Fruit fly (Drosophila melanogaster) whole organism, embryonic: ENCODE results near the gene Usp10.

Experiments used
- Atf6 ChIP-seq: fragments of 200-800 bp; sonication (Bioruptor generic); IDR thresholded peaks from 2 replicates; pipeline ENCODE4 v1.3.6; 2022; ENCODE audit warnings: missing biosample characterization, missing genetic modification characterization
- B-H1 ChIP-seq: fragments of 200-800 bp; sonication (Bioruptor generic); IDR thresholded peaks from 3 replicates; pipeline ENCODE4 v1.3.6; 2022; ENCODE audit warnings: missing biosample characterization, missing genetic modification characterization
- CG10267 ChIP-seq: fragments of 200-800 bp; sonication (Bioruptor generic); optimal IDR thresholded peaks from 2 replicates; lab custom pipeline; 2018; ENCODE audit warnings: missing biosample characterization, mild to moderate bottlenecking, missing genetic modification characterization, moderate library complexity
- CG11456 ChIP-seq: fragments of 200-800 bp; sonication (Bioruptor generic); IDR thresholded peaks from 3 replicates; pipeline ENCODE4 v1.3.6; 2022; ENCODE audit warnings: missing biosample characterization, missing genetic modification characterization
- CG1233 ChIP-seq: fragments of 200-800 bp; sonication (Bioruptor generic); optimal IDR thresholded peaks from 4 replicates; lab custom pipeline; 2018; ENCODE audit warnings: missing biosample characterization, mild to moderate bottlenecking, missing genetic modification characterization
- CG12744 ChIP-seq: fragments of 200-800 bp; sonication (Bioruptor generic); optimal IDR thresholded peaks from 2 replicates; lab custom pipeline; 2016; ENCODE audit warnings: missing biosample characterization, missing genetic modification characterization
- CG12942 ChIP-seq: fragments of 200-800 bp; sonication (Bioruptor generic); optimal IDR thresholded peaks from 3 replicates; lab custom pipeline; 2016; ENCODE audit warnings: missing biosample characterization, missing genetic modification characterization
- CG13296 ChIP-seq: fragments of 200-800 bp; sonication (Bioruptor generic); optimal IDR thresholded peaks from 3 replicates; lab custom pipeline; 2018; ENCODE audit warnings: missing biosample characterization, mild to moderate bottlenecking, missing genetic modification characterization
- CG16863 ChIP-seq: fragments of 200-800 bp; sonication (Bioruptor generic); optimal IDR thresholded peaks from 3 replicates; lab custom pipeline; 2016; ENCODE audit warnings: missing biosample characterization, missing genetic modification characterization
- CG17359 ChIP-seq: fragments of 200-800 bp; sonication (Bioruptor generic); optimal IDR thresholded peaks from 3 replicates; lab custom pipeline; 2018; ENCODE audit warnings: missing biosample characterization, mild to moderate bottlenecking, missing genetic modification characterization, moderate library complexity
- CG17385 ChIP-seq: fragments of 200-800 bp; sonication (Bioruptor generic); optimal IDR thresholded peaks from 3 replicates; lab custom pipeline; 2018; ENCODE audit warnings: missing biosample characterization, mild to moderate bottlenecking, missing genetic modification characterization
- CG1792 ChIP-seq: fragments of 200-800 bp; sonication (Bioruptor generic); optimal IDR thresholded peaks from 2 replicates; lab custom pipeline; 2016; ENCODE audit warnings: missing biosample characterization, missing genetic modification characterization
- CG2199 ChIP-seq: fragments of 200-800 bp; sonication (Bioruptor generic); IDR thresholded peaks from 3 replicates; pipeline ENCODE4 v1.3.6; 2022; ENCODE audit warnings: missing biosample characterization, missing genetic modification characterization
- CG31365 ChIP-seq: fragments of 200-800 bp; sonication (Bioruptor generic); optimal IDR thresholded peaks from 2 replicates; lab custom pipeline; 2018; ENCODE audit warnings: missing biosample characterization, mild to moderate bottlenecking, missing genetic modification characterization
- CG32767 ChIP-seq: fragments of 200-800 bp; sonication (Bioruptor generic); IDR thresholded peaks from 2 replicates; pipeline ENCODE4 v1.3.6; 2022; ENCODE audit warnings: missing biosample characterization, missing genetic modification characterization
- CG4707 ChIP-seq: fragments of 200-800 bp; sonication (Bioruptor generic); optimal IDR thresholded peaks from 2 replicates; lab custom pipeline; 2018; ENCODE audit warnings: missing biosample characterization, mild to moderate bottlenecking, missing genetic modification characterization, moderate library complexity
- CG4854 ChIP-seq: fragments of 200-800 bp; sonication (Bioruptor generic); optimal IDR thresholded peaks from 2 replicates; lab custom pipeline; 2016; ENCODE audit warnings: missing biosample characterization, missing genetic modification characterization, inconsistent platforms
- CG5245 ChIP-seq: fragments of 200-800 bp; sonication (Bioruptor generic); optimal IDR thresholded peaks from 3 replicates; lab custom pipeline; 2016; ENCODE audit warnings: missing biosample characterization, missing genetic modification characterization
- CG7357 ChIP-seq: fragments of 200-800 bp; sonication (Bioruptor generic); IDR thresholded peaks from 3 replicates; pipeline ENCODE4 v1.3.6; 2022; ENCODE audit warnings: missing biosample characterization, missing genetic modification characterization
- CG7556 ChIP-seq: fragments of 200-800 bp; sonication (Bioruptor generic); optimal IDR thresholded peaks from 2 replicates; lab custom pipeline; 2017; ENCODE audit warnings: missing biosample characterization, mild to moderate bottlenecking, missing genetic modification characterization
- CG7963 ChIP-seq: fragments of 200-800 bp; sonication (Bioruptor generic); IDR thresholded peaks from 3 replicates; pipeline ENCODE4 v1.3.6; 2022; ENCODE audit warnings: missing biosample characterization, missing genetic modification characterization; ENCODE audit not compliant: partially characterized antibody
- CG9797 ChIP-seq: fragments of 200-800 bp; sonication (Bioruptor generic); optimal IDR thresholded peaks from 3 replicates; lab custom pipeline; 2018; ENCODE audit warnings: missing biosample characterization, mild to moderate bottlenecking, missing genetic modification characterization
- D ChIP-seq, 2 experiments: fragments of 200-800 bp in 1 of 2; fragments of >200 bp in 1 of 2; sonication (Bioruptor generic) in 1 of 2; optimal IDR thresholded peaks; 2 replicates in 1 of 2; 3 replicates in 1 of 2; lab custom pipeline; 2017; ENCODE audit warnings: mild to moderate bottlenecking in 1 of 2, missing biosample characterization in 1 of 2, missing genetic modification characterization in 1 of 2, missing genetic modification reagents in 1 of 2
- Dbx ChIP-seq: fragments of 200-800 bp; sonication (Bioruptor generic); IDR thresholded peaks from 3 replicates; pipeline ENCODE4 v1.3.6; 2022; ENCODE audit warnings: missing biosample characterization, missing genetic modification characterization
- Doc3 ChIP-seq: fragments of 200-800 bp; sonication (Bioruptor generic); IDR thresholded peaks from 3 replicates; pipeline ENCODE4 v1.3.6; 2022; ENCODE audit warnings: missing biosample characterization, missing genetic modification characterization; ENCODE audit not compliant: partially characterized antibody
- Hand ChIP-seq: fragments of 200-800 bp; sonication (Bioruptor generic); optimal IDR thresholded peaks from 2 replicates; lab custom pipeline; 2017; ENCODE audit warnings: mild to moderate bottlenecking, missing biosample characterization, missing genetic modification reagents, missing genetic modification characterization
- Lpt ChIP-seq: fragments of >200 bp; optimal IDR thresholded peaks from 2 replicates; lab custom pipeline; 2018; ENCODE audit warnings: missing biosample characterization, missing genetic modification characterization
- Tbp ChIP-seq: fragments of >200 bp; optimal IDR thresholded peaks from 2 replicates; lab custom pipeline; 2018; ENCODE audit warnings: missing biosample characterization, missing genetic modification characterization
- ac ChIP-seq: fragments of 200-800 bp; sonication (Bioruptor generic); optimal IDR thresholded peaks from 3 replicates; lab custom pipeline; 2017; ENCODE audit warnings: missing biosample characterization, mild to moderate bottlenecking, missing genetic modification characterization
- ara ChIP-seq: fragments of 200-800 bp; sonication (Bioruptor generic); IDR thresholded peaks from 2 replicates; pipeline ENCODE4 v1.3.6; 2022; ENCODE audit warnings: missing biosample characterization, missing genetic modification characterization
- bbx ChIP-seq: fragments of 200-800 bp; sonication (Bioruptor generic); IDR thresholded peaks from 2 replicates; pipeline ENCODE4 v1.3.6; 2022; ENCODE audit warnings: missing biosample characterization, missing genetic modification characterization; ENCODE audit not compliant: partially characterized antibody
- br ChIP-seq: fragments of >200 bp; optimal IDR thresholded peaks from 2 replicates; lab custom pipeline; 2017
- bsh ChIP-seq, 2 experiments: fragments of 200-800 bp; sonication (Bioruptor generic); optimal IDR thresholded peaks; 2 replicates each; lab custom pipeline; 2017 to 2018; ENCODE audit warnings: mild to moderate bottlenecking in 2 of 2, missing biosample characterization in 2 of 2, missing genetic modification characterization in 2 of 2, moderate library complexity in 1 of 2
- cad ChIP-seq: fragments of >200 bp; optimal IDR thresholded peaks from 2 replicates; lab custom pipeline; 2017; ENCODE audit warnings: missing biosample characterization, missing genetic modification characterization
- cato ChIP-seq: fragments of 200-800 bp; sonication (Bioruptor generic); optimal IDR thresholded peaks from 2 replicates; lab custom pipeline; 2016; ENCODE audit warnings: missing biosample characterization, missing genetic modification characterization, borderline replicate concordance
- caup ChIP-seq: fragments of 200-800 bp; sonication (Bioruptor generic); optimal IDR thresholded peaks from 3 replicates; lab custom pipeline; 2017; ENCODE audit warnings: missing biosample characterization, mild to moderate bottlenecking, missing genetic modification characterization, moderate library complexity; ENCODE audit not compliant: severe bottlenecking
- cg ChIP-seq: fragments of 200-800 bp; sonication (Bioruptor generic); optimal IDR thresholded peaks from 3 replicates; lab custom pipeline; 2019; ENCODE audit warnings: missing biosample characterization, mild to moderate bottlenecking, missing genetic modification characterization, moderate library complexity
- crc ChIP-seq: fragments of 200-800 bp; sonication (Bioruptor generic); optimal IDR thresholded peaks from 2 replicates; lab custom pipeline; 2016; ENCODE audit warnings: missing biosample characterization, missing genetic modification characterization
- danr ChIP-seq: fragments of 200-800 bp; sonication (Bioruptor generic); IDR thresholded peaks from 2 replicates; pipeline ENCODE4 v1.3.6; 2022; ENCODE audit warnings: missing biosample characterization, missing genetic modification characterization
- disco-r ChIP-seq: fragments of 200-800 bp; sonication (Bioruptor generic); optimal IDR thresholded peaks from 2 replicates; lab custom pipeline; 2016; ENCODE audit warnings: missing biosample characterization, missing genetic modification characterization
- gsb-n ChIP-seq: fragments of 200-800 bp; sonication (Bioruptor generic); optimal IDR thresholded peaks from 3 replicates; lab custom pipeline; 2018; ENCODE audit warnings: missing biosample characterization, mild to moderate bottlenecking, missing genetic modification characterization
- hkb ChIP-seq, 2 experiments: fragments of 200-800 bp in 1 of 2; fragments of >200 bp in 1 of 2; sonication (Bioruptor generic) in 1 of 2; IDR thresholded peaks in 1 of 2; optimal IDR thresholded peaks in 1 of 2; 2 replicates each; pipeline versions ENCODE4 v1.3.6 to Lab custom; 2017 to 2022; ENCODE audit warnings: missing biosample characterization in 1 of 2, missing genetic modification characterization in 1 of 2
- lov ChIP-seq, 2 experiments: fragments of 200-800 bp in 1 of 2; fragments of >200 bp in 1 of 2; sonication (Bioruptor generic) in 1 of 2; IDR thresholded peaks in 1 of 2; optimal IDR thresholded peaks in 1 of 2; 2 replicates in 1 of 2; 3 replicates in 1 of 2; pipeline versions ENCODE4 v1.3.6 to Lab custom; 2017 to 2022; ENCODE audit warnings: missing biosample characterization in 1 of 2, missing genetic modification characterization in 1 of 2
- oc ChIP-seq: fragments of 200-800 bp; sonication (Bioruptor generic); optimal IDR thresholded peaks from 2 replicates; lab custom pipeline; 2018; ENCODE audit warnings: missing biosample characterization, mild to moderate bottlenecking, missing genetic modification characterization, moderate library complexity
- pros ChIP-seq: fragments of 200-800 bp; sonication (Bioruptor generic); optimal IDR thresholded peaks from 3 replicates; lab custom pipeline; 2019; ENCODE audit warnings: missing biosample characterization, mild to moderate bottlenecking, missing genetic modification characterization, moderate library complexity
- pum ChIP-seq: fragments of 200-800 bp; sonication (Bioruptor generic); optimal IDR thresholded peaks from 2 replicates; lab custom pipeline; 2016; ENCODE audit warnings: missing biosample characterization, missing genetic modification characterization
- sim ChIP-seq: fragments of 200-800 bp; sonication (Bioruptor generic); IDR thresholded peaks from 2 replicates; pipeline ENCODE4 v1.3.6; 2022; ENCODE audit warnings: missing biosample characterization, missing genetic modification characterization
- vnd ChIP-seq: fragments of 200-800 bp; sonication (Bioruptor generic); IDR thresholded peaks from 3 replicates; pipeline ENCODE4 v1.3.6; 2022; ENCODE audit warnings: missing biosample characterization, missing genetic modification characterization; ENCODE audit not compliant: partially characterized antibody

The Usp10 gene

DNA sequence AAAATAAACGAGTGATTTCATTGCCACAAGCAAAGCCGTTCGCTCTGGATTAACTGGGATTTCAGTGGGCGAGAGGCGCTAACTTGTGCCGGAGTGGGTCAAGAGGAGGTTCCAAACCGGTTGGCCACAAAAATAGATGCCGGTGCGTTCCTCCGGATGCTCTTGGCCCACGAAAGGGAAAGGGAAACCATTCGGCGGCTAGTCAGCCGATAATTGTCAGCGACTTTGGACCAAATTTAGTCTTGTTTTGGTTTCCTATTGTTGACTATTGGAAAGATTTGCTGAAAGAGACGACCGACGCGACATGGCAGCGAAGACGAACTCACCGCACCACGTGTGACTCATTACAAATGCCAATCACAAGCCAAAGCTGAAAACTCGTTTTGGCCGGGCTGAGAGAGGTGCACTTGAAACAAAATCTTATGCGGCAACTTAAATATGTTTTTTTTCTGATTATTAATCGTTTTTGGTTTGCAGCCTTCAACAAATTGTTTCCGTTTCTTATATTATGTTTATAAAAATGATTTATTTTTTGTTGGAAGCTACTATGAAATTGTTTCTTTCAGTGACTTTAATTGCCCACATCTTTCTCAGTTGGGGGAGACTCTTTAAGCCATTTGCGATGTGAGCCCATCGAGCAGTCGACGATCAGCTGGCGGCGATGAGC is 23.7 kb downstream of the Usp10 start, which contains the start of gene CG34056 (continued):
- peak; percentile 83 for TF ChIP-seq CG17385 (GFP tag; lab: Kevin White, UChicago)
- TF ChIP-seq Tbp = no peak
- TF ChIP-seq Doc3 = no peak
- TF ChIP-seq CG5245 (GFP tag; lab: Kevin White, UChicago) = peak; percentile 92
- no peak for TF ChIP-seq cg
- peak; percentile 89 for TF ChIP-seq CG32767 (GFP tag; lab: Robert Waterston, UW)
- no peak for TF ChIP-seq lov (optimal IDR thresholded peaks at IDR 0.05; lab: Kevin White, UChicago)
- peak; percentile 93 for TF ChIP-seq lov (GFP tag; IDR thresholded peaks at IDR 0.05; lab: Robert Waterston, UW)
- no peak for TF ChIP-seq vnd (GFP tag; lab: Robert Waterston, UW)
- TF ChIP-seq CG13296 (GFP tag; lab: Kevin White, UChicago) = peak; percentile 95
- TF ChIP-seq bbx = no peak
- TF ChIP-seq gsb-n = peak; percentile 91
- TF ChIP-seq CG1792 (GFP tag; lab: Kevin White, UChicago) = peak; percentile 79
- peak; percentile 92; the same call in 1 of the 3 replicates for TF ChIP-seq CG2199 (GFP tag; lab: Robert Waterston, UW)
- peak; percentile 96 for TF ChIP-seq CG17359 (tag; lab: Kevin White, UChicago)
- peak; percentile 40 for TF ChIP-seq Hand (GFP tag; lab: Kevin White, UChicago)
- peak; percentile 74 for TF ChIP-seq CG4707 (GFP tag; lab: Kevin White, UChicago)
- peak; percentile 95 for TF ChIP-seq danr (GFP tag; lab: Robert Waterston, UW)
- TF ChIP-seq D (optimal IDR thresholded peaks at IDR 0.05; lab: Kevin White, UChicago) = no peak
- TF ChIP-seq D (GFP tag; optimal IDR thresholded peaks at IDR 0.05; lab: Kevin White, UChicago) = peak; percentile 91
- peak; percentile 91 for TF ChIP-seq Atf6
- peak; percentile 79 for TF ChIP-seq sim (GFP tag; lab: Robert Waterston, UW)
- TF ChIP-seq cad (GFP tag; lab: Kevin White, UChicago) = no peak
- peak; percentile 59 for TF ChIP-seq disco-r (GFP tag; lab: Kevin White, UChicago)
- peak; percentile 73 for TF ChIP-seq CG16863 (GFP tag; lab: Kevin White, UChicago)
- TF ChIP-seq CG9797 (GFP tag; lab: Kevin White, UChicago) = peak; percentile 31
- TF ChIP-seq CG12744 (GFP tag; lab: Kevin White, UChicago) = peak; percentile 57
- TF ChIP-seq caup (GFP tag; lab: Kevin White, UChicago) = peak; percentile 88
- no peak for TF ChIP-seq CG7963 (GFP tag; lab: Robert Waterston, UW)
- peak; percentile 93 for TF ChIP-seq B-H1 (GFP tag; lab: Robert Waterston, UW)
- peak; percentile 91 for TF ChIP-seq oc (tag; lab: Kevin White, UChicago)
- peak; percentile 85 for TF ChIP-seq crc (GFP tag; lab: Kevin White, UChicago)
- no peak for TF ChIP-seq Lpt (GFP tag; lab: Kevin White, UChicago)
- TF ChIP-seq CG11456 (GFP tag; lab: Robert Waterston, UW) = peak; percentile 95
- TF ChIP-seq bsh (GFP tag; optimal IDR thresholded peaks at IDR 0.05; lab: Kevin White, UChicago) = peak; percentile 87 to 93
- TF ChIP-seq CG4854 (GFP tag; lab: Kevin White, UChicago) = peak; percentile 85
- TF ChIP-seq ac (GFP tag; lab: Kevin White, UChicago) = peak; percentile 37
- TF ChIP-seq CG31365 (tag; lab: Kevin White, UChicago) = peak; percentile 73
- peak; percentile 96 for TF ChIP-seq ara (GFP tag; lab: Robert Waterston, UW)
- peak; percentile 89 for TF ChIP-seq CG7357 (GFP tag; lab: Robert Waterston, UW)
- peak; percentile 96 for TF ChIP-seq Dbx
- TF ChIP-seq hkb (optimal IDR thresholded peaks at IDR 0.05; lab: Kevin White, UChicago) = no peak
- TF ChIP-seq hkb (GFP tag; IDR thresholded peaks at IDR 0.05; lab: Robert Waterston, UW) = peak; percentile 98
- TF ChIP-seq CG1233 = peak; percentile 93
- peak; percentile 89 for TF ChIP-seq pum (GFP tag; lab: Kevin White, UChicago)
- TF ChIP-seq cato (GFP tag; lab: Kevin White, UChicago) = peak; percentile 55
- TF ChIP-seq CG10267 (tag; lab: Kevin White, UChicago) = peak; percentile 89
- TF ChIP-seq CG7556 (GFP tag; lab: Kevin White, UChicago) = peak; percentile 92
- TF ChIP-seq CG12942 = peak; percentile 74
- no peak for TF ChIP-seq br
- peak; percentile 39 for TF ChIP-seq pros
